Fruit fly (Drosophila melanogaster) whole organism, prepupa: Measurements from ENCODE around the gene Ada1-1.

ENCODE experiments used
- Blimp-1 ChIP-seq: fragments of 200-800 bp; sonication (Bioruptor generic); optimal IDR thresholded peaks from 3 replicates; lab custom pipeline; 2017; ENCODE audit warnings: missing biosample characterization, missing genetic modification characterization, mild to moderate bottlenecking, moderate library complexity, missing genetic modification reagents
- CG10631 ChIP-seq: fragments of 200-800 bp; sonication (Bioruptor generic); optimal IDR thresholded peaks from 2 replicates; lab custom pipeline; 2016; ENCODE audit warnings: missing biosample characterization, missing genetic modification characterization
- CG10669 ChIP-seq: fragments of 200-800 bp; sonication (Bioruptor generic); optimal IDR thresholded peaks from 3 replicates; lab custom pipeline; 2018; ENCODE audit warnings: missing biosample characterization, mild to moderate bottlenecking, missing genetic modification characterization, moderate library complexity
- CG11294 ChIP-seq: fragments of 200-800 bp; sonication (Bioruptor generic); IDR thresholded peaks from 2 replicates; pipeline ENCODE4 v1.3.6; 2022; ENCODE audit warnings: missing biosample characterization, missing genetic modification characterization
- CG11762 ChIP-seq: fragments of 200-800 bp; sonication (Bioruptor generic); optimal IDR thresholded peaks from 3 replicates; lab custom pipeline; 2016; ENCODE audit warnings: missing biosample characterization, missing genetic modification characterization; ENCODE audit not compliant: insufficient read depth
- CG15336 ChIP-seq: fragments of 200-800 bp; sonication (Bioruptor generic); IDR thresholded peaks from 2 replicates; pipeline ENCODE4 v1.3.6; 2022; ENCODE audit warnings: missing biosample characterization, missing genetic modification characterization
- CG1621 ChIP-seq: fragments of 200-800 bp; sonication (Bioruptor generic); optimal IDR thresholded peaks from 3 replicates; lab custom pipeline; 2018; ENCODE audit warnings: missing biosample characterization, mild to moderate bottlenecking, missing genetic modification characterization
- CG16779 ChIP-seq: fragments of 200-800 bp; sonication (Bioruptor generic); optimal IDR thresholded peaks from 3 replicates; lab custom pipeline; 2017; ENCODE audit warnings: missing biosample characterization, mild to moderate bottlenecking, missing genetic modification characterization
- CG3032 ChIP-seq: fragments of 200-800 bp; optimal IDR thresholded peaks from 2 replicates; lab custom pipeline; 2019; ENCODE audit warnings: missing biosample characterization, mild to moderate bottlenecking, missing genetic modification characterization, moderate library complexity
- CG31627 ChIP-seq: fragments of 200-800 bp; sonication (Bioruptor generic); optimal IDR thresholded peaks from 3 replicates; lab custom pipeline; 2016; ENCODE audit warnings: missing biosample characterization, missing genetic modification characterization
- CG32006 ChIP-seq: fragments of 200-800 bp; sonication (Bioruptor generic); optimal IDR thresholded peaks from 3 replicates; lab custom pipeline; 2017; ENCODE audit warnings: missing biosample characterization, mild to moderate bottlenecking, missing genetic modification characterization
- CG4318 ChIP-seq: fragments of 200-800 bp; sonication (Bioruptor generic); optimal IDR thresholded peaks from 3 replicates; lab custom pipeline; 2017; ENCODE audit warnings: missing biosample characterization, mild to moderate bottlenecking, missing genetic modification characterization
- CG6163 ChIP-seq: fragments of 200-800 bp; sonication (Bioruptor generic); IDR thresholded peaks from 3 replicates; pipeline ENCODE4 v1.3.6; 2022; ENCODE audit warnings: missing biosample characterization, missing genetic modification characterization
- CG6276 ChIP-seq: fragments of 200-800 bp; sonication (Bioruptor generic); optimal IDR thresholded peaks from 2 replicates; lab custom pipeline; 2017; ENCODE audit warnings: missing biosample characterization, mild to moderate bottlenecking, missing genetic modification characterization
- CG6792 ChIP-seq: fragments of 200-800 bp; sonication (Bioruptor generic); optimal IDR thresholded peaks from 3 replicates; lab custom pipeline; 2016; ENCODE audit warnings: missing biosample characterization, missing genetic modification characterization
- CG6808 ChIP-seq: fragments of 200-800 bp; sonication (Bioruptor generic); optimal IDR thresholded peaks from 3 replicates; lab custom pipeline; 2017; ENCODE audit warnings: missing biosample characterization, missing genetic modification characterization, mild to moderate bottlenecking, moderate library complexity, missing genetic modification reagents
- CG6854 ChIP-seq: fragments of 200-800 bp; sonication (Bioruptor generic); optimal IDR thresholded peaks from 2 replicates; lab custom pipeline; 2017; ENCODE audit warnings: missing biosample characterization, mild to moderate bottlenecking, missing genetic modification characterization
- CG7368 ChIP-seq: fragments of 200-800 bp; sonication (Bioruptor generic); optimal IDR thresholded peaks from 3 replicates; lab custom pipeline; 2016; ENCODE audit warnings: missing biosample characterization, missing genetic modification characterization
- CG8119 ChIP-seq: fragments of 200-800 bp; sonication (Bioruptor generic); IDR thresholded peaks from 3 replicates; pipeline ENCODE4 v1.3.6; 2022; ENCODE audit warnings: missing biosample characterization, missing genetic modification characterization
- CG8319 ChIP-seq: fragments of 200-800 bp; sonication (Bioruptor generic); optimal IDR thresholded peaks from 3 replicates; lab custom pipeline; 2016; ENCODE audit warnings: missing biosample characterization, missing genetic modification characterization
- CG8632 ChIP-seq: fragments of 200-800 bp; sonication (Bioruptor generic); optimal IDR thresholded peaks from 3 replicates; lab custom pipeline; 2016; ENCODE audit warnings: missing biosample characterization, missing genetic modification characterization
- CG9139 ChIP-seq: fragments of 200-800 bp; sonication (Bioruptor generic); optimal IDR thresholded peaks from 3 replicates; lab custom pipeline; 2017; ENCODE audit warnings: missing biosample characterization, mild to moderate bottlenecking, missing genetic modification characterization
- Eip75B ChIP-seq: fragments of 200-800 bp; sonication (Bioruptor generic); optimal IDR thresholded peaks from 3 replicates; lab custom pipeline; 2016; ENCODE audit warnings: missing biosample characterization, missing genetic modification characterization
- Eip78C ChIP-seq: fragments of 200-800 bp; sonication (Bioruptor generic); peaks from one replicate; lab custom pipeline; 2016; ENCODE audit warnings: missing biosample characterization, missing genetic modification characterization
- Eip93F ChIP-seq: fragments of 200-800 bp; sonication (Bioruptor generic); optimal IDR thresholded peaks from 2 replicates; lab custom pipeline; 2016; ENCODE audit warnings: missing biosample characterization, mild to moderate bottlenecking, missing genetic modification characterization
- Ets21C ChIP-seq: fragments of 200-800 bp; sonication (Bioruptor generic); optimal IDR thresholded peaks from 3 replicates; lab custom pipeline; 2016; ENCODE audit warnings: missing biosample characterization, missing genetic modification characterization
- Gug ChIP-seq: fragments of 200-800 bp; sonication (Bioruptor generic); IDR thresholded peaks from 2 replicates; pipeline ENCODE4 v1.3.6; 2022; ENCODE audit warnings: missing biosample characterization, missing genetic modification characterization
- Hr38 ChIP-seq: sonication (Bioruptor generic); optimal IDR thresholded peaks from 2 replicates; lab custom pipeline; 2016; ENCODE audit warnings: missing biosample characterization, missing genetic modification characterization
- Hr39 ChIP-seq: fragments of 200-800 bp; sonication (Bioruptor generic); optimal IDR thresholded peaks from 2 replicates; lab custom pipeline; 2016; ENCODE audit warnings: missing biosample characterization, missing genetic modification characterization
- Hr4 ChIP-seq: fragments of 200-800 bp; sonication (Bioruptor generic); optimal IDR thresholded peaks from 3 replicates; lab custom pipeline; 2016; ENCODE audit warnings: missing biosample characterization, missing genetic modification characterization
- Lpt ChIP-seq: fragments of 200-800 bp; sonication (Bioruptor generic); optimal IDR thresholded peaks from 3 replicates; lab custom pipeline; 2016; ENCODE audit warnings: missing biosample characterization, missing genetic modification characterization
- Met ChIP-seq: fragments of 200-800 bp; sonication (Bioruptor generic); optimal IDR thresholded peaks from 3 replicates; lab custom pipeline; 2016; ENCODE audit warnings: missing biosample characterization, missing genetic modification characterization
- OdsH ChIP-seq: fragments of 200-800 bp; sonication (Bioruptor generic); optimal IDR thresholded peaks from 3 replicates; lab custom pipeline; 2016; ENCODE audit warnings: missing biosample characterization, missing genetic modification characterization
- Smox ChIP-seq: fragments of 200-800 bp; sonication (Bioruptor generic); optimal IDR thresholded peaks from 3 replicates; lab custom pipeline; 2016; ENCODE audit warnings: missing biosample characterization, missing genetic modification characterization
- Sox102F ChIP-seq: fragments of 200-800 bp; sonication (Bioruptor generic); optimal IDR thresholded peaks from 2 replicates; lab custom pipeline; 2016; ENCODE audit warnings: missing biosample characterization, mild to moderate bottlenecking, missing genetic modification characterization
- Sox14 ChIP-seq: fragments of 200-800 bp; sonication (Bioruptor generic); optimal IDR thresholded peaks from 3 replicates; lab custom pipeline; 2016; ENCODE audit warnings: missing biosample characterization, missing genetic modification characterization
- cyc ChIP-seq: fragments of 200-800 bp; sonication (Bioruptor generic); optimal IDR thresholded peaks from 3 replicates; lab custom pipeline; 2016; ENCODE audit warnings: missing biosample characterization, missing genetic modification characterization
- dac ChIP-seq: fragments of 200-800 bp; sonication (Bioruptor generic); optimal IDR thresholded peaks from 2 replicates; lab custom pipeline; 2017; ENCODE audit warnings: missing biosample characterization, mild to moderate bottlenecking, missing genetic modification characterization
- dsx ChIP-seq: fragments of 200-800 bp; optimal IDR thresholded peaks from 3 replicates; lab custom pipeline; 2019; ENCODE audit warnings: missing biosample characterization, mild to moderate bottlenecking, missing genetic modification characterization, moderate library complexity; ENCODE audit not compliant: poor library complexity, severe bottlenecking
- esn ChIP-seq: fragments of 200-800 bp; sonication (Bioruptor generic); optimal IDR thresholded peaks from 2 replicates; lab custom pipeline; 2016; ENCODE audit warnings: missing biosample characterization, mild to moderate bottlenecking, missing genetic modification characterization, moderate library complexity
- fd59A ChIP-seq: fragments of 200-800 bp; sonication (Bioruptor generic); optimal IDR thresholded peaks from 2 replicates; lab custom pipeline; 2017; ENCODE audit warnings: missing biosample characterization, mild to moderate bottlenecking, missing genetic modification characterization, missing genetic modification reagents
- fd85E ChIP-seq: fragments of 200-800 bp; sonication (Bioruptor generic); optimal IDR thresholded peaks from 3 replicates; lab custom pipeline; 2016; ENCODE audit warnings: missing biosample characterization, missing genetic modification characterization
- fkh ChIP-seq: fragments of 200-800 bp; sonication (Bioruptor generic); optimal IDR thresholded peaks from 3 replicates; lab custom pipeline; 2017; ENCODE audit warnings: missing biosample characterization, mild to moderate bottlenecking, missing genetic modification characterization, moderate library complexity
- lz ChIP-seq: fragments of 200-800 bp; sonication (Bioruptor generic); optimal IDR thresholded peaks from 3 replicates; lab custom pipeline; 2016; ENCODE audit warnings: missing biosample characterization, missing genetic modification characterization
- net ChIP-seq: fragments of 200-800 bp; sonication (Bioruptor generic); optimal IDR thresholded peaks from 3 replicates; lab custom pipeline; 2016; ENCODE audit warnings: missing biosample characterization, missing genetic modification characterization
- salr ChIP-seq, 2 experiments: fragments of 200-800 bp; sonication (Bioruptor generic); optimal IDR thresholded peaks; 3 replicates each; lab custom pipeline; 2016 to 2018; ENCODE audit warnings: missing biosample characterization in 2 of 2, missing genetic modification characterization in 2 of 2, mild to moderate bottlenecking in 1 of 2
- spab ChIP-seq: fragments of 200-800 bp; sonication (Bioruptor generic); optimal IDR thresholded peaks from 2 replicates; lab custom pipeline; 2017; ENCODE audit warnings: missing biosample characterization, mild to moderate bottlenecking, missing genetic modification characterization, missing genetic modification reagents
- ss ChIP-seq, 2 experiments: fragments of 200-800 bp; sonication (Bioruptor generic); optimal IDR thresholded peaks; 2 replicates in 1 of 2; 3 replicates in 1 of 2; lab custom pipeline; 2017 to 2018; ENCODE audit warnings: mild to moderate bottlenecking in 2 of 2, missing biosample characterization in 2 of 2, missing genetic modification characterization in 2 of 2, moderate library complexity in 1 of 2
- topi ChIP-seq: fragments of 200-800 bp; sonication (Bioruptor generic); optimal IDR thresholded peaks from 3 replicates; lab custom pipeline; 2016; ENCODE audit warnings: missing biosample characterization, missing genetic modification characterization

Gene Ada1-1

DNA sequence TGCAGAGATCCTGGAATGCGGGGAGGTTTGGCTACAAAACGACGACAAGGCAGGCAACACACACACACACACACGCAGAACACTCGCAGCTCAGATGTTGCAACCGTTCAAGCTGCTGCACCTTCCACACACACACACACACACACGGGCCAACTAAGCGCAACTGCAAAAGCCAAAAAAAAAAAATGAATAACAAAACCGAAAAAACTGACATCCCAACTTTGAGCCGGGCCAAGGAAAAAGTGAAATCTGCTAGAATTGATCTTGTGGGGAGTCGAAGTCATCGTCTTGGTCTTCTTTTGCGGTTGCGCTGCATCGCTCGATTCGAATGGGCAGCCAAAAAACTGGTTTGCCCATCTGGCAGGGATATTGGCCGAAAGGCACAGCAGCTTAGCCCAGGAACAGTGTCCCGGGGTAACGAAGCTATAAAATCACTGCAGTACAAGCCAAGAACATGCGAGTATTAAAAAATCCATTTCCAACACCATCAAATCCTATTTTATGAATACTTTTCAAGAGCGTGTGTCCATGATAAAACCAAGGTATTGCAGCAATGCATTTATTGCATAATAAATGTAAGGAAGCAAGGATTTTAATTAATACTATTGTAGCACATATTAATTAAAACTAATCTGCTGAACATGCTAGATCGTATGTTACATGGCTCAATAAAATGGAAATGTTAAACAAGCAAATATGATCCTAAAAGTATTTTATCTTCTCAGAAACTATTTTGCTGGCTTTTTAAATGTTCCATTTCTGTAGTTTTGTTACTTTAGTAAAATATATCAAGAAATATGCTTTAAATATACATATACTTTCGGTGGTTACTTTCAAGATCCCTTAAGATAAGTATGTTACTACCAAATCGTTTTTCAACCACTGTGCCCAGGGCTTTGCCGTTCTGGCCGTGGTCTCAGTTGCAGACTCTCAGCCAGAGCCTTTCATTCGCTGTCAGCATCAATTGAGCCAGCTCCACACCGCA, 30.7 kb upstream of the Ada1-1 start:
- no peak for TF ChIP-seq Hr38 (GFP tag; lab: Kevin White, UChicago)
- TF ChIP-seq CG15336 (GFP tag; lab: Robert Waterston, UW) = no peak
- TF ChIP-seq OdsH (GFP tag; lab: Kevin White, UChicago) = peak; percentile 26
- peak; percentile 67 for TF ChIP-seq fd59A (GFP tag; lab: Kevin White, UChicago)
- TF ChIP-seq Eip75B (GFP tag; lab: Kevin White, UChicago) = peak; percentile 57
- TF ChIP-seq Smox (GFP tag; lab: Kevin White, UChicago) = peak; percentile 48
- no peak for TF ChIP-seq dsx
- TF ChIP-seq net (GFP tag; lab: Kevin White, UChicago) = no peak
- no peak for TF ChIP-seq CG1621 (tag; lab: Kevin White, UChicago)
- TF ChIP-seq lz (GFP tag; lab: Kevin White, UChicago) = peak; percentile 61
- no peak for TF ChIP-seq CG4318
- peak; percentile 27 for TF ChIP-seq Sox102F (GFP tag; lab: Kevin White, UChicago)
- TF ChIP-seq CG11294 (GFP tag; lab: Robert Waterston, UW) = no peak
- peak; percentile 21 for TF ChIP-seq Hr4 (GFP tag; lab: Kevin White, UChicago)
- TF ChIP-seq CG10669 (GFP tag; lab: Kevin White, UChicago) = no peak
- TF ChIP-seq Lpt (GFP tag; lab: Kevin White, UChicago) = peak; percentile 24
- TF ChIP-seq CG8632 (GFP tag; lab: Kevin White, UChicago) = peak; percentile 39
- no peak for TF ChIP-seq CG7368
- peak; percentile 13 for TF ChIP-seq CG3032 (tag; lab: Kevin White, UChicago)
- no peak for TF ChIP-seq fd85E
- no peak for TF ChIP-seq CG9139
- TF ChIP-seq Sox14 (GFP tag; lab: Kevin White, UChicago) = peak; percentile 42
- peak; percentile 77 for TF ChIP-seq esn
- peak; percentile 65 for TF ChIP-seq topi (GFP tag; lab: Kevin White, UChicago)
- no peak for TF ChIP-seq CG8119 (GFP tag; lab: Robert Waterston, UW)
- no peak for TF ChIP-seq spab (GFP tag; lab: Kevin White, UChicago)
- peak; percentile 58 for TF ChIP-seq Hr39 (GFP tag; lab: Kevin White, UChicago)
- TF ChIP-seq fkh (GFP tag; lab: Kevin White, UChicago) = no peak
- peak; percentile 9 for TF ChIP-seq CG6854 (GFP tag; lab: Kevin White, UChicago)
- TF ChIP-seq Gug (GFP tag; lab: Robert Waterston, UW) = no peak
- no peak for TF ChIP-seq CG8319
- TF ChIP-seq Blimp-1 (GFP tag; lab: Kevin White, UChicago) = peak; percentile 84
- peak; percentile 83 for TF ChIP-seq Eip78C (GFP tag; lab: Kevin White, UChicago)
- TF ChIP-seq CG6163 (GFP tag; lab: Robert Waterston, UW) = 0 out of 3 replicates have a peak, but pooled peaks have one; percentile 36
- no peak for TF ChIP-seq cyc (GFP tag; lab: Kevin White, UChicago)
- peak; percentile 14 for TF ChIP-seq CG6276
- TF ChIP-seq Met (GFP tag; lab: Kevin White, UChicago) = peak; percentile 54
- peak; percentile 74 for TF ChIP-seq CG10631 (GFP tag; lab: Kevin White, UChicago)
- TF ChIP-seq Ets21C (GFP tag; lab: Kevin White, UChicago) = peak; percentile 37
- TF ChIP-seq CG6808 (GFP tag; lab: Kevin White, UChicago) = peak; percentile 62
- TF ChIP-seq ss (GFP tag; optimal IDR thresholded peaks at IDR 0.05; lab: Kevin White, UChicago) = peak; percentile 1 to 50
- peak in 1 of 2 experiments; percentile 5 for TF ChIP-seq salr (GFP tag; optimal IDR thresholded peaks at IDR 0.05; lab: Kevin White, UChicago)
- TF ChIP-seq Eip93F = no peak
- no peak for TF ChIP-seq CG16779 (tag; lab: Kevin White, UChicago)
- TF ChIP-seq dac (GFP tag; lab: Kevin White, UChicago) = no peak
- TF ChIP-seq CG31627 (GFP tag; lab: Kevin White, UChicago) = peak; percentile 31
- TF ChIP-seq CG6792 (GFP tag; lab: Kevin White, UChicago) = peak; percentile 20
- no peak for TF ChIP-seq CG11762 (GFP tag; lab: Kevin White, UChicago)
- TF ChIP-seq CG32006 (GFP tag; lab: Kevin White, UChicago) = peak; percentile 48
